Worm (Caenorhabditis elegans) whole organism, mixed stage, embryonic: Measurements from ENCODE around the gene C24H12.8.

Experiments used
- M03D4.4 ChIP-seq: sonication (generic microtip); optimal IDR thresholded peaks from 2 replicates; lab custom pipeline; 2017; ENCODE audit warnings: mild to moderate bottlenecking, missing genetic modification characterization, missing compliant biosample characterization
- bed-3 ChIP-seq: fragments of 200-800 bp; sonication (Bioruptor generic); optimal IDR thresholded peaks from 3 replicates; lab custom pipeline; 2018; ENCODE audit warnings: mild to moderate bottlenecking, missing genetic modification characterization, moderate library complexity, missing compliant biosample characterization
- blmp-1 ChIP-seq: fragments of 150-350 bp; optimal IDR thresholded peaks from 2 replicates; lab custom pipeline; 2014; ENCODE audit warnings: missing biosample characterization, missing genetic modification characterization
- ceh-39 ChIP-seq: fragments of 150-350 bp; optimal IDR thresholded peaks from 2 replicates; lab custom pipeline; 2014; ENCODE audit warnings: missing biosample characterization, missing genetic modification characterization
- ceh-43 ChIP-seq: fragments of 200-800 bp; sonication (Bioruptor generic); optimal IDR thresholded peaks from 2 replicates; lab custom pipeline; 2018; ENCODE audit warnings: mild to moderate bottlenecking, missing genetic modification characterization, moderate library complexity, missing compliant biosample characterization
- ceh-83 ChIP-seq: fragments of 200-800 bp; sonication (Bioruptor generic); optimal IDR thresholded peaks from 2 replicates; lab custom pipeline; 2018; ENCODE audit warnings: mild to moderate bottlenecking, missing genetic modification characterization, missing compliant biosample characterization
- ces-1 ChIP-seq: fragments of 150-350 bp; optimal IDR thresholded peaks from 2 replicates; lab custom pipeline; 2014; ENCODE audit warnings: missing biosample characterization, missing genetic modification reagents, missing genetic modification characterization
- cnd-1 ChIP-seq: fragments of 200-800 bp; sonication (Bioruptor generic); optimal IDR thresholded peaks from 2 replicates; lab custom pipeline; 2018; ENCODE audit warnings: mild to moderate bottlenecking, missing genetic modification characterization, missing compliant biosample characterization
- drap-1 ChIP-seq: fragments of 200-800 bp; sonication (Bioruptor generic); optimal IDR thresholded peaks from 3 replicates; lab custom pipeline; 2018; ENCODE audit warnings: mild to moderate bottlenecking, missing genetic modification characterization, missing compliant biosample characterization
- elt-1 ChIP-seq: sonication (generic microtip); optimal IDR thresholded peaks from 2 replicates; lab custom pipeline; 2017; ENCODE audit warnings: missing genetic modification characterization, mild to moderate bottlenecking, missing compliant biosample characterization, antibody characterized with exemption, moderate library complexity, borderline replicate concordance; ENCODE audit not compliant: insufficient read depth
- elt-3 ChIP-seq: fragments of 150-350 bp; optimal IDR thresholded peaks from 2 replicates; lab custom pipeline; 2014; ENCODE audit warnings: missing biosample characterization, missing genetic modification characterization
- flh-1 ChIP-seq: fragments of 200-800 bp; sonication (Bioruptor generic); optimal IDR thresholded peaks from 2 replicates; lab custom pipeline; 2018; ENCODE audit warnings: mild to moderate bottlenecking, missing genetic modification characterization, moderate library complexity, missing compliant biosample characterization
- ham-2 ChIP-seq: fragments of 200-800 bp; sonication (Bioruptor generic); optimal IDR thresholded peaks from 2 replicates; lab custom pipeline; 2018; ENCODE audit warnings: mild to moderate bottlenecking, missing genetic modification characterization, missing compliant biosample characterization
- hlh-1 ChIP-seq: fragments of 150-350 bp; optimal IDR thresholded peaks from 2 replicates; lab custom pipeline; 2014; ENCODE audit warnings: missing biosample characterization, missing genetic modification reagents, missing genetic modification characterization
- lin-13 ChIP-seq: fragments of 150-350 bp; optimal IDR thresholded peaks from 2 replicates; lab custom pipeline; 2014; ENCODE audit warnings: missing biosample characterization, missing genetic modification characterization
- lin-32 ChIP-seq: fragments of 200-800 bp; sonication (Bioruptor generic); optimal IDR thresholded peaks from 2 replicates; lab custom pipeline; 2018; ENCODE audit warnings: mild to moderate bottlenecking, missing genetic modification characterization, missing compliant biosample characterization
- lsy-2 ChIP-seq: fragments of 150-350 bp; optimal IDR thresholded peaks from 2 replicates; lab custom pipeline; 2014; ENCODE audit warnings: missing biosample characterization, missing genetic modification characterization
- mab-5 ChIP-seq: fragments of 150-350 bp; optimal IDR thresholded peaks from 2 replicates; lab custom pipeline; 2014; ENCODE audit warnings: missing biosample characterization, missing genetic modification characterization
- mep-1 ChIP-seq: fragments of 150-350 bp; optimal IDR thresholded peaks from 2 replicates; lab custom pipeline; 2017; ENCODE audit warnings: missing biosample characterization, missing genetic modification reagents, missing genetic modification characterization, inconsistent platforms
- nhr-12 ChIP-seq: fragments of 150-350 bp; optimal IDR thresholded peaks from 2 replicates; lab custom pipeline; 2014; ENCODE audit warnings: missing biosample characterization, missing genetic modification characterization
- nhr-2 ChIP-seq: fragments of 150-350 bp; optimal IDR thresholded peaks from 2 replicates; lab custom pipeline; 2014; ENCODE audit warnings: missing biosample characterization, missing genetic modification characterization
- nhr-237 ChIP-seq: fragments of 150-350 bp; optimal IDR thresholded peaks from 2 replicates; lab custom pipeline; 2014; ENCODE audit warnings: missing biosample characterization, missing genetic modification characterization
- nhr-28 ChIP-seq: fragments of 150-350 bp; optimal IDR thresholded peaks from 2 replicates; lab custom pipeline; 2014; ENCODE audit warnings: missing biosample characterization, missing genetic modification characterization
- pha-4 ChIP-seq: fragments of 150-350 bp; optimal IDR thresholded peaks from 2 replicates; lab custom pipeline; 2018; ENCODE audit warnings: missing biosample characterization, missing genetic modification reagents, missing genetic modification characterization
- sem-2 ChIP-seq: fragments of 200-800 bp; sonication (Bioruptor generic); optimal IDR thresholded peaks from 2 replicates; lab custom pipeline; 2018; ENCODE audit warnings: mild to moderate bottlenecking, missing genetic modification characterization, missing compliant biosample characterization
- snpc-4 ChIP-seq: fragments of 150-350 bp; optimal IDR thresholded peaks from 2 replicates; lab custom pipeline; 2014; ENCODE audit warnings: missing biosample characterization, missing genetic modification characterization
- sptf-1 ChIP-seq: sonication (generic microtip); optimal IDR thresholded peaks from 2 replicates; lab custom pipeline; 2017; ENCODE audit warnings: mild to moderate bottlenecking, missing genetic modification characterization, moderate library complexity, missing compliant biosample characterization
- unc-39 ChIP-seq: fragments of 150-350 bp; optimal IDR thresholded peaks from 2 replicates; lab custom pipeline; 2014; ENCODE audit warnings: missing biosample characterization, missing genetic modification characterization
- zip-8 ChIP-seq: fragments of 150-350 bp; optimal IDR thresholded peaks from 2 replicates; lab custom pipeline; 2014; ENCODE audit warnings: missing biosample characterization, missing genetic modification characterization
- ztf-11 ChIP-seq: fragments of 150-350 bp; optimal IDR thresholded peaks from 2 replicates; lab custom pipeline; 2014; ENCODE audit warnings: missing biosample characterization, missing genetic modification characterization

Gene C24H12.8

ce11 chrII:423086-423485 is at the start of gene C24H12.8:
Gene C24H12.8, minus strand, starts transcription at chrII:423186.
- TF ChIP-seq hlh-1 (tag; lab: Kevin White, UChicago) (no peak), ztf-11 (tag; lab: Kevin White, UChicago) (no peak), nhr-28 (tag; lab: Kevin White, UChicago) (no peak), lin-32 (GFP tag; lab: Kevin White, UChicago) (no peak), ceh-39 (tag; lab: Kevin White, UChicago) (no peak), drap-1 (GFP tag; lab: Kevin White, UChicago) (no peak), mep-1 (no peak), elt-1 (tag; lab: Kevin White, UChicago) (no peak), lsy-2 (tag; lab: Kevin White, UChicago) (no peak), M03D4.4 (tag; lab: Kevin White, UChicago) (no peak), nhr-237 (tag; lab: Kevin White, UChicago) (no peak), pha-4 (tag; lab: Kevin White, UChicago) (no peak)

- TF ChIP-seq lsy-2 (tag; lab: Kevin White, UChicago) (no peak), cnd-1 (tag; lab: Kevin White, UChicago) (no peak), ces-1 (GFP tag; lab: Kevin White, UChicago) (no peak), bed-3 (GFP tag; lab: Kevin White, UChicago) (no peak), sem-2 (no peak)
- TF ChIP-seq, all 35 proteins: peak for 0
Measured at ce11 chrII:470375-470774, 47.4 kb upstream of the C24H12.8 start, which contains the start of gene tomm-22. Gene tomm-22, minus strand, starts transcription at chrII:470475.

- TF ChIP-seq elt-1 (tag; lab: Kevin White, UChicago) (no peak), nhr-2 (tag; lab: Kevin White, UChicago) (no peak), unc-39 (tag; lab: Kevin White, UChicago) (no peak), flh-1 (no peak), ces-1 (GFP tag; lab: Kevin White, UChicago) (no peak), sptf-1 (tag; lab: Kevin White, UChicago) (no peak), snpc-4 (tag; lab: Kevin White, UChicago) (no peak), blmp-1 (tag; lab: Kevin White, UChicago) (no peak), ztf-11 (tag; lab: Kevin White, UChicago) (no peak), lsy-2 (tag; lab: Kevin White, UChicago) (no peak), elt-3 (tag; lab: Kevin White, UChicago) (no peak), ceh-83 (no peak), ceh-43 (GFP tag; lab: Kevin White, UChicago) (no peak)
Measured at ce11 chrII:467265-467664, 44.3 kb upstream of the C24H12.8 start, which contains the start of gene nfyb-1. Gene nfyb-1, minus strand, starts transcription at chrII:467365.

ce11 chrII:461297-461696 is 38.3 kb upstream of the C24H12.8 start:
- TF ChIP-seq mep-1: no peak
- TF ChIP-seq ceh-43 (GFP tag; lab: Kevin White, UChicago): no peak
- peak; percentile 76 for TF ChIP-seq lsy-2 (tag; lab: Kevin White, UChicago)

ce11 chrII:460835-461234 is 37.8 kb upstream of the C24H12.8 start, which contains the start of gene W10D9.3:
Gene W10D9.3, minus strand, starts transcription at chrII:460935.
- TF ChIP-seq ham-2 (GFP tag; lab: Kevin White, UChicago): no peak
- TF ChIP-seq flh-1: no peak
- no peak for TF ChIP-seq zip-8 (tag; lab: Kevin White, UChicago)
- TF ChIP-seq mep-1: no peak
- no peak for TF ChIP-seq ztf-11 (tag; lab: Kevin White, UChicago)
- TF ChIP-seq M03D4.4 (tag; lab: Kevin White, UChicago): no peak
- no peak for TF ChIP-seq elt-1 (tag; lab: Kevin White, UChicago)
- no peak for TF ChIP-seq ceh-83
- no peak for TF ChIP-seq elt-3 (tag; lab: Kevin White, UChicago)
- no peak for TF ChIP-seq nhr-12
- TF ChIP-seq lin-13 (tag; lab: Kevin White, UChicago): no peak
- TF ChIP-seq mab-5 (tag; lab: Kevin White, UChicago): no peak
- TF ChIP-seq nhr-237 (tag; lab: Kevin White, UChicago): no peak
